Worm (Caenorhabditis elegans): ENCODE results near the gene T07H8.11.

T07H8.11 gene

ce11 chrV:6951306-6951705 lies at the start of gene T07H8.11:
Gene T07H8.11 (minus strand): TSS chrV:6951406.
- TF ChIP-seq dao-5 (tag; optimal IDR thresholded peaks at IDR 0.05) = no peak
- TF ChIP-seq him-1 (tag; optimal IDR thresholded peaks at IDR 0.05) = no peak
- no peak for TF ChIP-seq W03F9.2 (tag; optimal IDR thresholded peaks at IDR 0.05)

ce11 chrV:7000734-7001133 lies 49.5 kb upstream of the T07H8.11 start:
- TF ChIP-seq W03F9.2 (tag; optimal IDR thresholded peaks at IDR 0.05) (no peak), dao-5 (tag; optimal IDR thresholded peaks at IDR 0.05) (no peak), him-1 (tag; optimal IDR thresholded peaks at IDR 0.05) (no peak)

ce11 chrV:6998303-6998884 lies 47.2 kb upstream of the T07H8.11 start, which contains the start of gene nhr-42:
Gene nhr-42 (plus strand): TSS chrV:6998819.
- TF ChIP-seq dao-5 (tag; optimal IDR thresholded peaks at IDR 0.05) (no peak), W03F9.2 (tag; optimal IDR thresholded peaks at IDR 0.05) (no peak), him-1 (tag; optimal IDR thresholded peaks at IDR 0.05) (no peak)

- TF ChIP-seq dao-5 (tag; optimal IDR thresholded peaks at IDR 0.05) (no peak), him-1 (tag; optimal IDR thresholded peaks at IDR 0.05) (no peak), W03F9.2 (tag; optimal IDR thresholded peaks at IDR 0.05) (no peak)
These were observed 45.9 kb upstream of the T07H8.11 start, which contains the start of gene nhr-107 for ce11 chrV:6997041-6997552. Gene nhr-107 (minus strand): TSS chrV:6997091.

ce11 chrV:6993999-6994398 lies 42.8 kb upstream of the T07H8.11 start:
- no peak for TF ChIP-seq W03F9.2 (tag; optimal IDR thresholded peaks at IDR 0.05)
- no peak for TF ChIP-seq dao-5 (tag; optimal IDR thresholded peaks at IDR 0.05)
- TF ChIP-seq him-1 (tag; optimal IDR thresholded peaks at IDR 0.05) = no peak

ce11 chrV:6991771-6992170 lies 40.6 kb upstream of the T07H8.11 start, which contains the start of gene nhr-162:
Gene nhr-162 (minus strand): TSS chrV:6991871.
- no peak for TF ChIP-seq dao-5 (tag; optimal IDR thresholded peaks at IDR 0.05)
- no peak for TF ChIP-seq him-1 (tag; optimal IDR thresholded peaks at IDR 0.05)
- TF ChIP-seq W03F9.2 (tag; optimal IDR thresholded peaks at IDR 0.05) = no peak

- TF ChIP-seq him-1 (tag; optimal IDR thresholded peaks at IDR 0.05) = no peak
- TF ChIP-seq W03F9.2 (tag; optimal IDR thresholded peaks at IDR 0.05) = no peak
- TF ChIP-seq dao-5 (tag; optimal IDR thresholded peaks at IDR 0.05) = no peak
These were observed 38.5 kb upstream of the T07H8.11 start, which contains the start of gene nhr-140 for ce11 chrV:6989626-6990138. Gene nhr-140 (minus strand): TSS chrV:6989676.

- TF ChIP-seq W03F9.2 (tag; optimal IDR thresholded peaks at IDR 0.05) = no peak
- no peak for TF ChIP-seq him-1 (tag; optimal IDR thresholded peaks at IDR 0.05)
- TF ChIP-seq dao-5 (tag; optimal IDR thresholded peaks at IDR 0.05) = no peak
These were observed 36.5 kb upstream of the T07H8.11 start, which contains the start of gene nhr-139 for ce11 chrV:6987673-6988072. Gene nhr-139 (minus strand): TSS chrV:6987773.

ce11 chrV:6985943-6986342 lies 34.7 kb upstream of the T07H8.11 start, which contains the start of gene nhr-163:
Gene nhr-163 (minus strand): TSS chrV:6986043.
- TF ChIP-seq dao-5 (tag; optimal IDR thresholded peaks at IDR 0.05) (no peak), him-1 (tag; optimal IDR thresholded peaks at IDR 0.05) (no peak), W03F9.2 (tag; optimal IDR thresholded peaks at IDR 0.05) (no peak)

ce11 chrV:6982813-6983212 lies 31.6 kb upstream of the T07H8.11 start, which contains the start of gene nhr-161:
Gene nhr-161 (minus strand): TSS chrV:6982913.
- TF ChIP-seq W03F9.2 (tag; optimal IDR thresholded peaks at IDR 0.05) (no peak), him-1 (tag; optimal IDR thresholded peaks at IDR 0.05) (no peak), dao-5 (tag; optimal IDR thresholded peaks at IDR 0.05) (no peak)

- TF ChIP-seq dao-5 (tag; optimal IDR thresholded peaks at IDR 0.05) (no peak), him-1 (tag; optimal IDR thresholded peaks at IDR 0.05) (no peak), W03F9.2 (tag; optimal IDR thresholded peaks at IDR 0.05) (no peak)
These were observed 27.8 kb upstream of the T07H8.11 start, which contains the start of gene sre-12 for ce11 chrV:6979019-6979418. Gene sre-12 (minus strand): TSS chrV:6979119.

- TF ChIP-seq W03F9.2 (tag; optimal IDR thresholded peaks at IDR 0.05) (no peak), dao-5 (tag; optimal IDR thresholded peaks at IDR 0.05) (no peak), him-1 (tag; optimal IDR thresholded peaks at IDR 0.05) (no peak)
These were observed 24.8 kb upstream of the T07H8.11 start, which contains the start of gene srx-16 for ce11 chrV:6976047-6976446. Gene srx-16 (plus strand): TSS chrV:6976347.

ce11 chrV:6971567-6971966 lies 20.4 kb upstream of the T07H8.11 start, which contains the start of gene srx-59:
Gene srx-59 (plus strand): TSS chrV:6971867.
- no peak for TF ChIP-seq him-1 (tag; optimal IDR thresholded peaks at IDR 0.05)
- no peak for TF ChIP-seq dao-5 (tag; optimal IDR thresholded peaks at IDR 0.05)
- TF ChIP-seq W03F9.2 (tag; optimal IDR thresholded peaks at IDR 0.05) = no peak

- TF ChIP-seq W03F9.2 (tag; optimal IDR thresholded peaks at IDR 0.05) (no peak), dao-5 (tag; optimal IDR thresholded peaks at IDR 0.05) (no peak), him-1 (tag; optimal IDR thresholded peaks at IDR 0.05) (no peak)
These were observed 18.8 kb upstream of the T07H8.11 start, which contains the start of gene ptr-15 for ce11 chrV:6969950-6970532. Gene ptr-15 (minus strand): TSS chrV:6970000.
